Worm (Caenorhabditis elegans): ENCODE data around the gene dhs-19.

- TF ChIP-seq drap-1 (GFP tag; optimal IDR thresholded peaks at IDR 0.05) (no peak), nhr-28 (tag; optimal IDR thresholded peaks at IDR 0.05) (no peak), ztf-11 (tag; optimal IDR thresholded peaks at IDR 0.05) (no peak), pha-4 (tag; optimal IDR thresholded peaks at IDR 0.05) (no peak), snpc-4 (tag; optimal IDR thresholded peaks at IDR 0.05) (no peak), lsy-2 (tag; optimal IDR thresholded peaks at IDR 0.05) (no peak), elt-3 (tag; optimal IDR thresholded peaks at IDR 0.05) (no peak), unc-39 (tag; optimal IDR thresholded peaks at IDR 0.05) (no peak), bed-3 (GFP tag; optimal IDR thresholded peaks at IDR 0.05) (no peak), mab-5 (tag; optimal IDR thresholded peaks at IDR 0.05) (no peak)
Observed at ce11 chrV:11513432-11513831, 23.1 kb upstream of the dhs-19 start, which contains the start of gene C55A6.3.
